Fruit fly (Drosophila melanogaster) whole organism, adult: ENCODE data around the gene CG42655.

Experiments used
- CG11617 ChIP-seq: fragments of 200-800 bp; sonication (Bioruptor generic); optimal IDR thresholded peaks from 2 replicates; lab custom pipeline; 2017; ENCODE audit warnings: mild to moderate bottlenecking, missing biosample characterization, missing genetic modification reagents, missing genetic modification characterization
- CG12768 ChIP-seq: fragments of 200-800 bp; sonication (Bioruptor generic); optimal IDR thresholded peaks from 2 replicates; lab custom pipeline; 2017; ENCODE audit warnings: missing biosample characterization, missing genetic modification characterization, mild to moderate bottlenecking, moderate library complexity, missing genetic modification reagents
- CG14711 ChIP-seq: fragments of 200-800 bp; sonication (Bioruptor generic); optimal IDR thresholded peaks from 2 replicates; lab custom pipeline; 2018; ENCODE audit warnings: missing biosample characterization, mild to moderate bottlenecking, missing genetic modification characterization, moderate library complexity
- CG1620 ChIP-seq: fragments of 200-800 bp; sonication (Bioruptor generic); optimal IDR thresholded peaks from 2 replicates; lab custom pipeline; 2016; ENCODE audit warnings: missing biosample characterization, missing genetic modification characterization
- CG33017 ChIP-seq: fragments of 200-800 bp; sonication (Bioruptor generic); optimal IDR thresholded peaks from 2 replicates; lab custom pipeline; 2018; ENCODE audit warnings: missing biosample characterization, mild to moderate bottlenecking, missing genetic modification characterization, moderate library complexity
- CG5204 ChIP-seq: fragments of 200-800 bp; sonication (Bioruptor generic); optimal IDR thresholded peaks from 2 replicates; lab custom pipeline; 2016; ENCODE audit warnings: missing biosample characterization, missing genetic modification characterization
- CG7045 ChIP-seq: fragments of 200-800 bp; sonication (Bioruptor generic); optimal IDR thresholded peaks from 2 replicates; lab custom pipeline; 2017; ENCODE audit warnings: missing biosample characterization, mild to moderate bottlenecking, missing genetic modification characterization
- CG7101 ChIP-seq: fragments of 200-800 bp; sonication (Bioruptor generic); optimal IDR thresholded peaks from 2 replicates; lab custom pipeline; 2018; ENCODE audit warnings: missing biosample characterization, mild to moderate bottlenecking, missing genetic modification characterization, moderate library complexity
- Clk ChIP-seq: fragments of 200-800 bp; sonication (Bioruptor generic); optimal IDR thresholded peaks from 2 replicates; lab custom pipeline; 2017; ENCODE audit warnings: missing biosample characterization, missing genetic modification characterization
- Crg-1 ChIP-seq: fragments of 200-800 bp; sonication (Bioruptor generic); optimal IDR thresholded peaks from 2 replicates; lab custom pipeline; 2016; ENCODE audit warnings: missing biosample characterization, missing genetic modification characterization
- Hr96 ChIP-seq: fragments of 200-800 bp; sonication (Bioruptor generic); optimal IDR thresholded peaks from 2 replicates; lab custom pipeline; 2016; ENCODE audit warnings: missing biosample characterization, missing genetic modification characterization
- Mnt ChIP-seq: fragments of 200-800 bp; sonication (Bioruptor generic); optimal IDR thresholded peaks from 2 replicates; lab custom pipeline; 2016; ENCODE audit warnings: missing biosample characterization, mild to moderate bottlenecking, missing genetic modification characterization
- bab1 ChIP-seq: fragments of 200-800 bp; sonication (Bioruptor generic); optimal IDR thresholded peaks from 3 replicates; lab custom pipeline; 2019; ENCODE audit warnings: missing biosample characterization, mild to moderate bottlenecking, missing genetic modification characterization, moderate library complexity
- cic ChIP-seq: fragments of 200-800 bp; sonication (Bioruptor generic); optimal IDR thresholded peaks from 2 replicates; lab custom pipeline; 2017; ENCODE audit warnings: missing biosample characterization, mild to moderate bottlenecking, missing genetic modification characterization, moderate library complexity
- cnc ChIP-seq, 2 experiments: fragments of >200 bp; optimal IDR thresholded peaks; 2 replicates each; lab custom pipeline; 2017
- kay ChIP-seq: fragments of 200-800 bp; sonication (Bioruptor generic); peaks from one replicate; lab custom pipeline; 2016; ENCODE audit warnings: missing biosample characterization, missing genetic modification characterization, borderline replicate concordance
- ovo ChIP-seq: fragments of 200-800 bp; sonication (Bioruptor generic); optimal IDR thresholded peaks from 2 replicates; lab custom pipeline; 2016; ENCODE audit warnings: missing biosample characterization, missing genetic modification characterization
- pad ChIP-seq: fragments of 200-800 bp; sonication (Bioruptor generic); optimal IDR thresholded peaks from 3 replicates; lab custom pipeline; 2017; ENCODE audit warnings: missing biosample characterization, missing genetic modification characterization, mild to moderate bottlenecking, moderate library complexity, missing genetic modification reagents
- tj ChIP-seq: fragments of 200-800 bp; sonication (Bioruptor generic); optimal IDR thresholded peaks from 3 replicates; lab custom pipeline; 2017; ENCODE audit warnings: missing biosample characterization, mild to moderate bottlenecking, missing genetic modification characterization, moderate library complexity
- toe ChIP-seq: fragments of 200-800 bp; sonication (Bioruptor generic); optimal IDR thresholded peaks from 2 replicates; lab custom pipeline; 2016; ENCODE audit warnings: missing biosample characterization, missing genetic modification characterization

Gene CG42655

dm6 chr3L:19968725-19969598 is 15.4 kb upstream of the CG42655 start:
- TF ChIP-seq pad (GFP tag; lab: Kevin White, UChicago) (no peak), bab1 (GFP tag; lab: Kevin White, UChicago) (no peak), kay (no peak), CG33017 (tag; lab: Kevin White, UChicago) (no peak), CG7101 (tag; lab: Kevin White, UChicago) (no peak), CG11617 (GFP tag; lab: Kevin White, UChicago) (no peak), CG5204 (GFP tag; lab: Kevin White, UChicago) (no peak), Clk (GFP tag; lab: Kevin White, UChicago) (no peak), CG12768 (GFP tag; lab: Kevin White, UChicago) (no peak), cnc (optimal IDR thresholded peaks at IDR 0.05; lab: Kevin White, UChicago) (no peak), Mnt (no peak)

dm6 chr3L:19961805-19962204 is 8.3 kb upstream of the CG42655 start:
- TF ChIP-seq ovo = no peak
- TF ChIP-seq CG5204 (GFP tag; lab: Kevin White, UChicago) = no peak
- TF ChIP-seq kay = no peak
- TF ChIP-seq cnc (optimal IDR thresholded peaks at IDR 0.05; lab: Kevin White, UChicago) = no peak
- no peak for TF ChIP-seq CG11617 (GFP tag; lab: Kevin White, UChicago)
- TF ChIP-seq toe = no peak
- TF ChIP-seq CG7101 (tag; lab: Kevin White, UChicago) = no peak
- no peak for TF ChIP-seq Clk (GFP tag; lab: Kevin White, UChicago)
- TF ChIP-seq CG33017 (tag; lab: Kevin White, UChicago) = no peak
- no peak for TF ChIP-seq bab1 (GFP tag; lab: Kevin White, UChicago)
- TF ChIP-seq cic (GFP tag; lab: Kevin White, UChicago) = no peak
- no peak for TF ChIP-seq CG1620
- TF ChIP-seq Mnt = no peak
- no peak for TF ChIP-seq Crg-1
- TF ChIP-seq CG12768 (GFP tag; lab: Kevin White, UChicago) = no peak

- TF ChIP-seq bab1 (GFP tag; lab: Kevin White, UChicago) (no peak), kay (no peak), cnc (optimal IDR thresholded peaks at IDR 0.05; lab: Kevin White, UChicago) (no peak), toe (no peak), CG11617 (GFP tag; lab: Kevin White, UChicago) (no peak), CG7101 (tag; lab: Kevin White, UChicago) (no peak), CG33017 (tag; lab: Kevin White, UChicago) (no peak), ovo (no peak)
Measured at dm6 chr3L:19955699-19956098, 2.2 kb upstream of the CG42655 start, which contains the start of gene CG42263. Gene CG42263 (minus strand): TSS chr3L:19955799.

- TF ChIP-seq cic (GFP tag; lab: Kevin White, UChicago) = no peak
- TF ChIP-seq Crg-1 = no peak
- no peak for TF ChIP-seq pad (GFP tag; lab: Kevin White, UChicago)
Measured at dm6 chr3L:19954426-19954825, 914 bp upstream of the CG42655 start, which contains the start of gene CG42654. Gene CG42654 (minus strand): TSS chr3L:19954526.

dm6 chr3L:19952690-19953089 is 822 bp downstream of the CG42655 start, which contains the start of gene CG33710:
Gene CG33710 (minus strand): TSS chr3L:19952790.
- TF ChIP-seq cic (GFP tag; lab: Kevin White, UChicago) (no peak), Crg-1 (no peak), CG7045 (GFP tag; lab: Kevin White, UChicago) (no peak), Hr96 (GFP tag; lab: Kevin White, UChicago) (no peak), cnc (optimal IDR thresholded peaks at IDR 0.05; lab: Kevin White, UChicago) (no peak), CG7101 (tag; lab: Kevin White, UChicago) (no peak), CG12768 (GFP tag; lab: Kevin White, UChicago) (no peak), CG14711 (tag; lab: Kevin White, UChicago) (no peak)

dm6 chr3L:19951868-19952267 is 1.6 kb downstream of the CG42655 start, which contains the start of gene CG34258:
Gene CG34258 (minus strand): TSS chr3L:19951968.
- TF ChIP-seq CG14711 (tag; lab: Kevin White, UChicago) (no peak), bab1 (GFP tag; lab: Kevin White, UChicago) (no peak), Crg-1 (no peak), CG7101 (tag; lab: Kevin White, UChicago) (no peak), CG5204 (GFP tag; lab: Kevin White, UChicago) (no peak), CG12768 (GFP tag; lab: Kevin White, UChicago) (no peak), tj (GFP tag; lab: Kevin White, UChicago) (no peak), cic (GFP tag; lab: Kevin White, UChicago) (no peak), kay (no peak), ovo (no peak), toe (no peak), Clk (GFP tag; lab: Kevin White, UChicago) (no peak), CG33017 (tag; lab: Kevin White, UChicago) (no peak), Hr96 (GFP tag; lab: Kevin White, UChicago) (no peak), Mnt (no peak), pad (GFP tag; lab: Kevin White, UChicago) (no peak)
